Fruit fly (Drosophila melanogaster) whole organism, embryonic: Measurements from ENCODE around the gene Vti1b.

Source experiments
- B-H1 ChIP-seq: fragments of 200-800 bp; sonication (Bioruptor generic); IDR thresholded peaks from 3 replicates; pipeline ENCODE4 v1.3.6; 2022; ENCODE audit warnings: missing biosample characterization, missing genetic modification characterization
- Blimp-1 ChIP-seq: fragments of 200-800 bp; sonication (Bioruptor generic); optimal IDR thresholded peaks from 3 replicates; lab custom pipeline; 2018; ENCODE audit warnings: missing biosample characterization, missing genetic modification characterization, mild to moderate bottlenecking, moderate library complexity, missing genetic modification reagents
- CG10274 ChIP-seq: fragments of 200-800 bp; sonication (Bioruptor generic); optimal IDR thresholded peaks from 3 replicates; lab custom pipeline; 2017; ENCODE audit warnings: missing biosample characterization, mild to moderate bottlenecking, missing genetic modification characterization
- CG10462 ChIP-seq: fragments of 200-800 bp; sonication (Bioruptor generic); optimal IDR thresholded peaks from 2 replicates; lab custom pipeline; 2016; ENCODE audit warnings: missing biosample characterization, missing genetic modification characterization
- CG11085 ChIP-seq: fragments of 200-800 bp; sonication (Bioruptor generic); IDR thresholded peaks from 2 replicates; pipeline ENCODE4 v1.3.6; 2022; ENCODE audit warnings: missing biosample characterization, missing genetic modification characterization
- CG11093 ChIP-seq: fragments of 200-800 bp; sonication (Bioruptor generic); IDR thresholded peaks from 3 replicates; pipeline ENCODE4 v1.3.6; 2022; ENCODE audit warnings: missing biosample characterization, missing genetic modification characterization
- CG11696 ChIP-seq: fragments of 200-800 bp; sonication (Bioruptor generic); IDR thresholded peaks from 2 replicates; pipeline ENCODE4 v1.3.6; 2022; ENCODE audit warnings: missing biosample characterization, missing genetic modification characterization
- CG12299 ChIP-seq: fragments of 200-800 bp; sonication (Bioruptor generic); optimal IDR thresholded peaks from 2 replicates; lab custom pipeline; 2018; ENCODE audit warnings: missing biosample characterization, mild to moderate bottlenecking, missing genetic modification characterization
- CG13624 ChIP-seq: fragments of 200-800 bp; sonication (Bioruptor generic); optimal IDR thresholded peaks from 2 replicates; lab custom pipeline; 2016; ENCODE audit warnings: missing biosample characterization, missing genetic modification characterization
- CG14014 ChIP-seq: fragments of 200-800 bp; sonication (Bioruptor generic); IDR thresholded peaks from 2 replicates; pipeline ENCODE4 v1.3.6; 2022; ENCODE audit warnings: missing biosample characterization, missing genetic modification characterization
- CG18011 ChIP-seq: fragments of 200-800 bp; sonication (Bioruptor generic); optimal IDR thresholded peaks from 2 replicates; lab custom pipeline; 2017; ENCODE audit warnings: missing biosample characterization, missing genetic modification characterization, mild to moderate bottlenecking, moderate library complexity, missing genotype
- CG30431 ChIP-seq: fragments of 200-800 bp; sonication (Bioruptor generic); optimal IDR thresholded peaks from 2 replicates; lab custom pipeline; 2017; ENCODE audit warnings: missing biosample characterization, missing genetic modification characterization
- CG31224 ChIP-seq: fragments of 200-800 bp; sonication (Bioruptor generic); IDR thresholded peaks from 2 replicates; pipeline ENCODE4 v1.3.6; 2022; ENCODE audit warnings: missing biosample characterization, missing genetic modification characterization
- CG3281 ChIP-seq: fragments of 200-800 bp; sonication (Bioruptor generic); optimal IDR thresholded peaks from 3 replicates; lab custom pipeline; 2017; ENCODE audit warnings: missing biosample characterization, mild to moderate bottlenecking, missing genetic modification characterization
- CG3838 ChIP-seq: fragments of 200-800 bp; sonication (Bioruptor generic); optimal IDR thresholded peaks from 3 replicates; lab custom pipeline; 2016; ENCODE audit warnings: missing biosample characterization, missing genetic modification characterization
- CG8924 ChIP-seq: fragments of 200-800 bp; optimal IDR thresholded peaks from 3 replicates; lab custom pipeline; 2019; ENCODE audit warnings: missing biosample characterization, mild to moderate bottlenecking, missing genetic modification characterization, moderate library complexity
- CTCF ChIP-seq: fragments of 200-800 bp; sonication (Bioruptor generic); optimal IDR thresholded peaks from 2 replicates; lab custom pipeline; 2017; ENCODE audit warnings: missing biosample characterization, mild to moderate bottlenecking, missing genetic modification characterization, moderate library complexity
- Hr39 ChIP-seq: fragments of >200 bp; optimal IDR thresholded peaks from 2 replicates; lab custom pipeline; 2017
- Hr51 ChIP-seq, 2 experiments: fragments of 200-800 bp; sonication (Bioruptor generic); optimal IDR thresholded peaks; 2 replicates in 1 of 2; 3 replicates in 1 of 2; lab custom pipeline; 2016 to 2018; ENCODE audit warnings: missing biosample characterization in 2 of 2, missing genetic modification characterization in 2 of 2, mild to moderate bottlenecking in 1 of 2, moderate library complexity in 1 of 2
- Mes4 ChIP-seq: fragments of 200-800 bp; sonication (Bioruptor generic); optimal IDR thresholded peaks from 2 replicates; lab custom pipeline; 2016; ENCODE audit warnings: missing biosample characterization, missing genetic modification characterization
- NK7.1 ChIP-seq: fragments of 200-800 bp; sonication (Bioruptor generic); optimal IDR thresholded peaks from 3 replicates; lab custom pipeline; 2016; ENCODE audit warnings: missing biosample characterization, missing genetic modification characterization
- Neu2 ChIP-seq: fragments of 200-800 bp; sonication (Bioruptor generic); optimal IDR thresholded peaks from 3 replicates; lab custom pipeline; 2016; ENCODE audit warnings: missing biosample characterization, missing genetic modification characterization, borderline replicate concordance
- Nf-YC ChIP-seq: fragments of 200-800 bp; optimal IDR thresholded peaks from 3 replicates; lab custom pipeline; 2019; ENCODE audit warnings: missing biosample characterization, mild to moderate bottlenecking, missing genetic modification characterization, moderate library complexity
- Oli ChIP-seq: fragments of 200-800 bp; sonication (Bioruptor generic); optimal IDR thresholded peaks from 2 replicates; lab custom pipeline; 2018; ENCODE audit warnings: missing biosample characterization, mild to moderate bottlenecking, missing genetic modification characterization, moderate library complexity
- Rx ChIP-seq: fragments of 200-800 bp; sonication (Bioruptor generic); IDR thresholded peaks from 2 replicates; pipeline ENCODE4 v1.3.6; 2022; ENCODE audit warnings: missing biosample characterization, missing genetic modification characterization
- Six4 ChIP-seq: fragments of 200-800 bp; sonication (Bioruptor generic); optimal IDR thresholded peaks from 2 replicates; lab custom pipeline; 2016; ENCODE audit warnings: missing biosample characterization, missing genetic modification characterization
- Sox100B ChIP-seq: fragments of 200-800 bp; sonication (Bioruptor generic); optimal IDR thresholded peaks from 3 replicates; lab custom pipeline; 2018; ENCODE audit warnings: missing biosample characterization, mild to moderate bottlenecking, missing genetic modification characterization
- Ssrp ChIP-seq: fragments of 200-800 bp; sonication (Bioruptor generic); optimal IDR thresholded peaks from 2 replicates; lab custom pipeline; 2018; ENCODE audit warnings: missing biosample characterization, mild to moderate bottlenecking, missing genetic modification characterization, moderate library complexity
- Usf ChIP-seq: fragments of 200-800 bp; sonication (Bioruptor generic); optimal IDR thresholded peaks from 2 replicates; lab custom pipeline; 2017; ENCODE audit warnings: missing genotype, missing biosample characterization, missing genetic modification characterization
- Xrp1 ChIP-seq: fragments of 200-800 bp; sonication (Bioruptor generic); IDR thresholded peaks from 2 replicates; pipeline ENCODE4 v1.3.6; 2022; ENCODE audit warnings: missing biosample characterization, missing genetic modification characterization
- al ChIP-seq: fragments of 200-800 bp; sonication (Bioruptor generic); IDR thresholded peaks from 2 replicates; pipeline ENCODE4 v1.3.6; 2022; ENCODE audit warnings: missing biosample characterization, missing genetic modification characterization
- amos ChIP-seq: fragments of 200-800 bp; sonication (Bioruptor generic); IDR thresholded peaks from 2 replicates; pipeline ENCODE4 v1.3.6; 2022; ENCODE audit warnings: missing biosample characterization, missing genetic modification characterization; ENCODE audit not compliant: partially characterized antibody
- ap ChIP-seq: fragments of 200-800 bp; sonication (Bioruptor generic); IDR thresholded peaks from 2 replicates; pipeline ENCODE4 v1.3.6; 2022; ENCODE audit warnings: missing biosample characterization, missing genetic modification characterization
- bowl ChIP-seq: fragments of 200-800 bp; sonication (Bioruptor generic); IDR thresholded peaks from 2 replicates; pipeline ENCODE4 v1.3.6; 2022; ENCODE audit warnings: missing biosample characterization, missing genetic modification characterization
- br ChIP-seq: fragments of >200 bp; optimal IDR thresholded peaks from 2 replicates; lab custom pipeline; 2017
- corto ChIP-seq: fragments of 200-800 bp; sonication (Bioruptor generic); optimal IDR thresholded peaks from 2 replicates; lab custom pipeline; 2016; ENCODE audit warnings: missing biosample characterization, mild to moderate bottlenecking, missing genetic modification characterization, moderate library complexity
- croc ChIP-seq: fragments of 200-800 bp; sonication (Bioruptor generic); conservative IDR thresholded peaks from 3 replicates; pipeline ENCODE4 v1.3.6; 2022; ENCODE audit warnings: missing biosample characterization, missing genetic modification characterization
- dati ChIP-seq: fragments of 200-800 bp; sonication (Bioruptor generic); IDR thresholded peaks from 2 replicates; pipeline ENCODE4 v1.3.6; 2022; ENCODE audit warnings: missing biosample characterization, missing genetic modification characterization
- eyg ChIP-seq: fragments of 200-800 bp; sonication (Bioruptor generic); optimal IDR thresholded peaks from 3 replicates; lab custom pipeline; 2016; ENCODE audit warnings: missing biosample characterization, missing genetic modification characterization
- gsb ChIP-seq: fragments of 200-800 bp; sonication (Bioruptor generic); IDR thresholded peaks from 2 replicates; pipeline ENCODE4 v1.3.6; 2022; ENCODE audit warnings: missing biosample characterization, missing genetic modification characterization
- gsb-n ChIP-seq: fragments of 200-800 bp; sonication (Bioruptor generic); optimal IDR thresholded peaks from 3 replicates; lab custom pipeline; 2018; ENCODE audit warnings: missing biosample characterization, mild to moderate bottlenecking, missing genetic modification characterization
- lab ChIP-seq: fragments of 200-800 bp; sonication (Bioruptor generic); optimal IDR thresholded peaks from 3 replicates; lab custom pipeline; 2017; ENCODE audit warnings: missing biosample characterization, missing genetic modification characterization, mild to moderate bottlenecking, moderate library complexity, missing genetic modification reagents
- oc ChIP-seq: fragments of 200-800 bp; sonication (Bioruptor generic); optimal IDR thresholded peaks from 2 replicates; lab custom pipeline; 2018; ENCODE audit warnings: missing biosample characterization, mild to moderate bottlenecking, missing genetic modification characterization, moderate library complexity
- pan ChIP-seq, 4 experiments: fragments of >200 bp in 3 of 4; fragments of 200-800 bp in 1 of 4; sonication (Bioruptor generic) in 1 of 4; optimal IDR thresholded peaks in 3 of 4; IDR thresholded peaks in 1 of 4; 2 replicates each; pipeline versions ENCODE4 v1.3.6 to Lab custom; 2017 to 2022; ENCODE audit warnings: missing biosample characterization in 2 of 4, missing genetic modification characterization in 2 of 4, mixed read lengths in 1 of 4
- psq ChIP-seq: fragments of 200-800 bp; sonication (Bioruptor generic); optimal IDR thresholded peaks from 2 replicates; lab custom pipeline; 2017; ENCODE audit warnings: missing biosample characterization, missing genetic modification characterization
- row ChIP-seq: fragments of 200-800 bp; sonication (Bioruptor generic); IDR thresholded peaks from 3 replicates; pipeline ENCODE4 v1.3.6; 2022; ENCODE audit warnings: missing biosample characterization, missing genetic modification characterization
- sens ChIP-seq: fragments of 200-800 bp; sonication (Bioruptor generic); peaks from one replicate; lab custom pipeline; 2016; ENCODE audit warnings: missing biosample characterization, missing genetic modification characterization
- seq ChIP-seq: fragments of 200-800 bp; sonication (Bioruptor generic); IDR thresholded peaks from 2 replicates; pipeline ENCODE4 v1.3.6; 2022; ENCODE audit warnings: missing biosample characterization, missing genetic modification characterization
- sim ChIP-seq: fragments of 200-800 bp; sonication (Bioruptor generic); IDR thresholded peaks from 2 replicates; pipeline ENCODE4 v1.3.6; 2022; ENCODE audit warnings: missing biosample characterization, missing genetic modification characterization
- slp2 ChIP-seq: fragments of 200-800 bp; sonication (Bioruptor generic); optimal IDR thresholded peaks from 2 replicates; lab custom pipeline; 2016; ENCODE audit warnings: missing biosample characterization, missing genetic modification characterization
- usp ChIP-seq: fragments of >200 bp; optimal IDR thresholded peaks from 2 replicates; lab custom pipeline; 2017; ENCODE audit warnings: missing biosample characterization, missing genetic modification characterization
- zen ChIP-seq: fragments of 200-800 bp; sonication (Bioruptor generic); optimal IDR thresholded peaks from 3 replicates; lab custom pipeline; 2018; ENCODE audit warnings: missing biosample characterization, mild to moderate bottlenecking, missing genetic modification characterization, moderate library complexity
- zf30C ChIP-seq: fragments of 200-800 bp; sonication (Bioruptor generic); optimal IDR thresholded peaks from 3 replicates; lab custom pipeline; 2018; ENCODE audit warnings: missing biosample characterization, mild to moderate bottlenecking, missing genetic modification characterization

Vti1b gene

DNA sequence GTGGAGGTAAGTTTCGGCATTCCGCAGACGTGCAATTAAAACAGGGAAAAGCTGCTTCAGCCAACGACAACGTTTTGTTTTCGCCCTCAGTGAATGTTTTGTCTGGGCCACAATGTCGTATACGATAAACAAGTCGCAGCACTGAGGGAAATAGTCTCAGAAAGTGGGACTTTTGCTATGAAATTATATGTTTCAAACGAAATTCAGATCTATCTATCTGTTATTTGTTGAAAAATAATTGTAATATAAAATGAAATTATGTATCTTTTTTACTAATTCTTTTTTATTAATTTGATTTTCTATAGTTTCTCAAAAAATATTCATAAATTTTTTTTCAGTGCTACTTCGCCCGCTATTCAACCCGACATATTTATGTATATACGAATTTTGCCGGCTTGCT lies 3.4 kb upstream of the Vti1b start (continued):
- TF ChIP-seq Oli (tag; lab: Kevin White, UChicago), result peak; percentile 50
- TF ChIP-seq CG11093 (GFP tag; lab: Robert Waterston, UW), result no peak
- peak; percentile 28 for TF ChIP-seq zf30C (GFP tag; lab: Kevin White, UChicago)
- TF ChIP-seq CG10462, result no peak
- peak; percentile 23 for TF ChIP-seq lab (GFP tag; lab: Kevin White, UChicago)
- no peak for TF ChIP-seq oc
- no peak for TF ChIP-seq psq (GFP tag; lab: Kevin White, UChicago)
- no peak for TF ChIP-seq Hr51 (GFP tag; optimal IDR thresholded peaks at IDR 0.05; lab: Kevin White, UChicago)
- TF ChIP-seq Rx (GFP tag; lab: Robert Waterston, UW), result no peak
- TF ChIP-seq CG3838 (GFP tag; lab: Kevin White, UChicago), result no peak
- TF ChIP-seq amos (GFP tag; lab: Robert Waterston, UW), result no peak
- no peak for TF ChIP-seq Hr39
- peak; percentile 13 for TF ChIP-seq Nf-YC (tag; lab: Kevin White, UChicago)
- no peak for TF ChIP-seq Blimp-1 (GFP tag; lab: Kevin White, UChicago)
- peak; percentile 27 for TF ChIP-seq gsb-n (tag; lab: Kevin White, UChicago)
- no peak for TF ChIP-seq ap (GFP tag; lab: Robert Waterston, UW)
- TF ChIP-seq CG11085, result no peak
- peak; percentile 21 for TF ChIP-seq CG12299
- no peak for TF ChIP-seq Mes4 (GFP tag; lab: Kevin White, UChicago)
- TF ChIP-seq br (lab: Kevin White, UChicago), result no peak
- no peak for TF ChIP-seq CG11696
- TF ChIP-seq NK7.1 (GFP tag; lab: Kevin White, UChicago), result no peak
- no peak for TF ChIP-seq gsb (GFP tag; lab: Robert Waterston, UW)
- TF ChIP-seq CG18011 (GFP tag; lab: Kevin White, UChicago), result peak; percentile 7
- TF ChIP-seq Neu2 (GFP tag; lab: Kevin White, UChicago), result no peak
- peak; percentile 68; the same call in 1 of the 2 replicates for TF ChIP-seq Xrp1
- TF ChIP-seq usp (GFP tag; lab: Kevin White, UChicago), result no peak
- no peak for TF ChIP-seq slp2
- TF ChIP-seq CG3281 (GFP tag; lab: Kevin White, UChicago), result peak; percentile 7
- TF ChIP-seq seq (GFP tag; lab: Robert Waterston, UW), result 0 out of 2 replicates have a peak, but pooled peaks have one; percentile 40
- TF ChIP-seq Six4 (GFP tag; lab: Kevin White, UChicago), result no peak
- peak; percentile 56 for TF ChIP-seq Ssrp (tag; lab: Kevin White, UChicago)
- TF ChIP-seq CG30431 (GFP tag; lab: Kevin White, UChicago), result no peak
- TF ChIP-seq CG8924 (tag; lab: Kevin White, UChicago), result no peak
- TF ChIP-seq CG14014 (GFP tag; lab: Robert Waterston, UW), result peak; percentile 65
- TF ChIP-seq Sox100B (GFP tag; lab: Kevin White, UChicago), result no peak
- no peak for TF ChIP-seq sim
- no peak for TF ChIP-seq zen (tag; lab: Kevin White, UChicago)
- no peak for TF ChIP-seq bowl (GFP tag; lab: Robert Waterston, UW)
- TF ChIP-seq corto (GFP tag; lab: Kevin White, UChicago), result peak; percentile 38
- no peak for TF ChIP-seq eyg
- no peak for TF ChIP-seq CG10274 (GFP tag; lab: Kevin White, UChicago)
- no peak for TF ChIP-seq CG13624 (GFP tag; lab: Kevin White, UChicago)
- TF ChIP-seq dati (GFP tag; lab: Robert Waterston, UW), result no peak
- TF ChIP-seq pan (optimal IDR thresholded peaks at IDR 0.05; lab: Kevin White, UChicago), result no peak
- peak in 1 of 2 experiments; percentile 68 for TF ChIP-seq pan (GFP tag; optimal IDR thresholded peaks at IDR 0.05 in 1 of 2, IDR thresholded peaks at IDR 0.05 in 1 of 2)
- TF ChIP-seq B-H1, result no peak
- peak; percentile 33 for TF ChIP-seq sens (GFP tag; lab: Kevin White, UChicago)
- TF ChIP-seq CTCF (GFP tag; lab: Kevin White, UChicago), result no peak
- TF ChIP-seq CG31224 (GFP tag; lab: Robert Waterston, UW), result 0 out of 2 replicates have a peak, but pooled peaks have one; percentile 37
- TF ChIP-seq al (GFP tag; lab: Robert Waterston, UW), result peak; percentile 45; the same call in 1 of the 2 replicates
- TF ChIP-seq row, result peak; percentile 79
- peak; percentile 7 for TF ChIP-seq Usf (GFP tag; lab: Kevin White, UChicago)
- 0 out of 3 replicates have a peak, but pooled peaks have one; percentile 24 for TF ChIP-seq croc (GFP tag; lab: Robert Waterston, UW)
